Worm (Caenorhabditis elegans): Measurements from ENCODE around the gene Y62H9A.10.

Y62H9A.10 gene

ce11 chrX:11910046-11910445 lies 7.5 kb upstream of the Y62H9A.10 start, which contains the start of gene Y62H9A.15:
Y62H9A.15 (minus strand) TSS chrX:11910145.
- TF ChIP-seq lin-35 (GFP tag; optimal IDR thresholded peaks at IDR 0.05) (peak in 1 of 2 experiments; percentile 9), fkh-8 (tag; optimal IDR thresholded peaks at IDR 0.05) (no peak), elt-2 (tag; optimal IDR thresholded peaks at IDR 0.05) (peak; percentile 13), nhr-20 (tag; optimal IDR thresholded peaks at IDR 0.05) (peak; percentile 1), elt-3 (tag; optimal IDR thresholded peaks at IDR 0.05) (peak in 1 of 6 experiments; percentile 5)

ce11 chrX:11909168-11909567 lies 6.6 kb upstream of the Y62H9A.10 start:
- no peak for TF ChIP-seq fkh-10 (GFP tag; optimal IDR thresholded peaks at IDR 0.05)
- TF ChIP-seq sox-4 (tag; optimal IDR thresholded peaks at IDR 0.05): no peak
- peak; percentile 90 for TF ChIP-seq elt-2 (tag; optimal IDR thresholded peaks at IDR 0.05)
- no peak for TF ChIP-seq nhr-19 (GFP tag; conservative IDR thresholded peaks at IDR 0.05)
- TF ChIP-seq hpl-2 (GFP tag; optimal IDR thresholded peaks at IDR 0.05): no peak
- peak; percentile 44 for TF ChIP-seq dsc-1 (tag; optimal IDR thresholded peaks at IDR 0.05)
- peak; percentile 14 for TF ChIP-seq nhr-71 (tag; optimal IDR thresholded peaks at IDR 0.05)

- no peak for TF ChIP-seq snpc-4 (tag; optimal IDR thresholded peaks at IDR 0.05)
- TF ChIP-seq elt-2 (tag; optimal IDR thresholded peaks at IDR 0.05): peak; percentile 45
- no peak for TF ChIP-seq nhr-71 (tag; optimal IDR thresholded peaks at IDR 0.05)
- TF ChIP-seq lin-35 (GFP tag; optimal IDR thresholded peaks at IDR 0.05): peak in 1 of 2 experiments; percentile 14
Measured at ce11 chrX:11908226-11908625, 5.7 kb upstream of the Y62H9A.10 start.

- no peak for TF ChIP-seq lin-15B (tag; optimal IDR thresholded peaks at IDR 0.05)
- no peak for TF ChIP-seq ama-1 (optimal IDR thresholded peaks at IDR 0.05)
- no peak for TF ChIP-seq efl-1 (optimal IDR thresholded peaks at IDR 0.05)
- TF ChIP-seq efl-1 (GFP tag; optimal IDR thresholded peaks at IDR 0.05 in 1 of 2): no peak
- TF ChIP-seq pqm-1 (tag; optimal IDR thresholded peaks at IDR 0.05): no peak
- no peak for TF ChIP-seq swsn-7 (tag; optimal IDR thresholded peaks at IDR 0.05)
- no peak for TF ChIP-seq lin-39 (tag; optimal IDR thresholded peaks at IDR 0.05)
- no peak for TF ChIP-seq fkh-4 (tag; optimal IDR thresholded peaks at IDR 0.05; ENCODE audit: borderline replicate concordance)
Measured at ce11 chrX:11907263-11907662, 4.7 kb upstream of the Y62H9A.10 start, which contains the start of gene Y62H9A.11. Y62H9A.11 (minus strand) TSS chrX:11907363.

ce11 chrX:11906626-11907025 lies 4.1 kb upstream of the Y62H9A.10 start:
- no peak for TF ChIP-seq alr-1 (tag; optimal IDR thresholded peaks at IDR 0.05; ENCODE audit: borderline replicate concordance)
- no peak for TF ChIP-seq dsc-1 (tag; optimal IDR thresholded peaks at IDR 0.05)
- no peak for TF ChIP-seq pax-3 (tag; optimal IDR thresholded peaks at IDR 0.05)
- TF ChIP-seq F16B12.6 (tag; optimal IDR thresholded peaks at IDR 0.05): no peak
- TF ChIP-seq lin-14 (GFP tag; optimal IDR thresholded peaks at IDR 0.05): no peak
- no peak for TF ChIP-seq nhr-237 (tag; optimal IDR thresholded peaks at IDR 0.05)
- no peak for TF ChIP-seq fos-1 (tag; optimal IDR thresholded peaks at IDR 0.05)
- no peak for TF ChIP-seq blmp-1 (tag; optimal IDR thresholded peaks at IDR 0.05)
- no peak for TF ChIP-seq mep-1 (tag; optimal IDR thresholded peaks at IDR 0.05)
- TF ChIP-seq egl-13 (tag; optimal IDR thresholded peaks at IDR 0.05): no peak
- TF ChIP-seq sptf-1 (tag; optimal IDR thresholded peaks at IDR 0.05): no peak
- TF ChIP-seq pag-3 (tag; optimal IDR thresholded peaks at IDR 0.05; ENCODE audit: borderline replicate concordance, insufficient read depth): no peak
- TF ChIP-seq dpl-1 (GFP tag; optimal IDR thresholded peaks at IDR 0.05): no peak
- no peak for TF ChIP-seq unc-62 (GFP tag; optimal IDR thresholded peaks at IDR 0.05)
- TF ChIP-seq xbp-1 (tag; optimal IDR thresholded peaks at IDR 0.05): no peak
- no peak for TF ChIP-seq ztf-11 (tag; optimal IDR thresholded peaks at IDR 0.05)
- no peak for TF ChIP-seq ces-1 (GFP tag; optimal IDR thresholded peaks at IDR 0.05)

Data from whole organism, L1 larva.